Fruit fly (Drosophila melanogaster) whole organism, embryonic: Measurements from ENCODE around the gene Pde11.

Source experiments
- Asciz ChIP-seq: fragments of 200-800 bp; sonication (Bioruptor generic); optimal IDR thresholded peaks from 2 replicates; lab custom pipeline; 2017; ENCODE audit warnings: missing biosample characterization, mild to moderate bottlenecking, missing genetic modification characterization, missing genetic modification reagents
- CG1024 ChIP-seq: fragments of 200-800 bp; sonication (Bioruptor generic); IDR thresholded peaks from 2 replicates; pipeline ENCODE4 v1.3.6; 2022; ENCODE audit warnings: missing biosample characterization, missing genetic modification characterization
- CG11560 ChIP-seq: fragments of 200-800 bp; sonication (Bioruptor generic); IDR thresholded peaks from 3 replicates; pipeline ENCODE4 v1.3.6; 2022; ENCODE audit warnings: missing biosample characterization, missing genetic modification characterization
- CG11695 ChIP-seq: fragments of 200-800 bp; sonication (Bioruptor generic); IDR thresholded peaks from 3 replicates; pipeline ENCODE4 v1.3.6; 2022; ENCODE audit warnings: missing biosample characterization, missing genetic modification characterization
- CG12299 ChIP-seq: fragments of 200-800 bp; sonication (Bioruptor generic); optimal IDR thresholded peaks from 2 replicates; lab custom pipeline; 2018; ENCODE audit warnings: missing biosample characterization, mild to moderate bottlenecking, missing genetic modification characterization
- CG13894 ChIP-seq: fragments of 200-800 bp; sonication (Bioruptor generic); optimal IDR thresholded peaks from 3 replicates; lab custom pipeline; 2018; ENCODE audit warnings: missing biosample characterization, mild to moderate bottlenecking, missing genetic modification characterization, moderate library complexity
- CG15011 ChIP-seq: fragments of 200-800 bp; sonication (Bioruptor generic); optimal IDR thresholded peaks from 3 replicates; lab custom pipeline; 2018; ENCODE audit warnings: missing biosample characterization, mild to moderate bottlenecking, missing genetic modification characterization
- CG1529 ChIP-seq: fragments of 200-800 bp; sonication (Bioruptor generic); optimal IDR thresholded peaks from 3 replicates; lab custom pipeline; 2018; ENCODE audit warnings: missing biosample characterization, missing genetic modification characterization
- CG1603 ChIP-seq: fragments of 200-800 bp; sonication (Bioruptor generic); optimal IDR thresholded peaks from 2 replicates; lab custom pipeline; 2019; ENCODE audit warnings: missing biosample characterization, mild to moderate bottlenecking, missing genetic modification characterization, moderate library complexity
- CG16813 ChIP-seq: fragments of 200-800 bp; sonication (Bioruptor generic); IDR thresholded peaks from 3 replicates; pipeline ENCODE4 v1.3.6; 2022; ENCODE audit warnings: missing biosample characterization, missing genetic modification characterization; ENCODE audit not compliant: partially characterized antibody
- CG17361 ChIP-seq: fragments of 200-800 bp; sonication (Bioruptor generic); IDR thresholded peaks from 3 replicates; pipeline ENCODE4 v1.3.6; 2022; ENCODE audit warnings: missing biosample characterization, missing genetic modification characterization
- CG4328 ChIP-seq: fragments of 200-800 bp; sonication (Bioruptor generic); optimal IDR thresholded peaks from 3 replicates; lab custom pipeline; 2017; ENCODE audit warnings: missing biosample characterization, missing genetic modification reagents, missing genetic modification characterization
- CG9727 ChIP-seq: fragments of 200-800 bp; sonication (Bioruptor generic); optimal IDR thresholded peaks from 3 replicates; lab custom pipeline; 2017; ENCODE audit warnings: missing biosample characterization, mild to moderate bottlenecking, missing genetic modification characterization
- CG9817 ChIP-seq: fragments of 200-800 bp; sonication (Bioruptor generic); optimal IDR thresholded peaks from 2 replicates; lab custom pipeline; 2018; ENCODE audit warnings: missing biosample characterization, mild to moderate bottlenecking, missing genetic modification characterization, moderate library complexity
- Dp ChIP-seq: fragments of 200-800 bp; sonication (Bioruptor generic); optimal IDR thresholded peaks from 2 replicates; lab custom pipeline; 2018; ENCODE audit warnings: missing biosample characterization, mild to moderate bottlenecking, missing genetic modification characterization, moderate library complexity
- Gug ChIP-seq: fragments of 200-800 bp; sonication (Bioruptor generic); IDR thresholded peaks from 4 replicates; pipeline ENCODE4 v1.3.6; 2022; ENCODE audit warnings: missing biosample characterization, missing genetic modification characterization
- Hand ChIP-seq: fragments of 200-800 bp; sonication (Bioruptor generic); optimal IDR thresholded peaks from 2 replicates; lab custom pipeline; 2017; ENCODE audit warnings: mild to moderate bottlenecking, missing biosample characterization, missing genetic modification reagents, missing genetic modification characterization
- Hmr ChIP-seq: fragments of 200-800 bp; sonication (Bioruptor generic); optimal IDR thresholded peaks from 3 replicates; lab custom pipeline; 2017; ENCODE audit warnings: mild to moderate bottlenecking, missing biosample characterization, missing genetic modification reagents, missing genetic modification characterization
- Hsf ChIP-seq: fragments of 200-800 bp; sonication (Bioruptor generic); optimal IDR thresholded peaks from 3 replicates; lab custom pipeline; 2016; ENCODE audit warnings: missing biosample characterization, missing genetic modification characterization
- Mes4 ChIP-seq: fragments of 200-800 bp; sonication (Bioruptor generic); optimal IDR thresholded peaks from 2 replicates; lab custom pipeline; 2016; ENCODE audit warnings: missing biosample characterization, missing genetic modification characterization
- NFAT ChIP-seq: fragments of 200-800 bp; sonication (Bioruptor generic); IDR thresholded peaks from 2 replicates; pipeline ENCODE4 v1.3.6; 2022; ENCODE audit warnings: missing biosample characterization, missing genetic modification characterization
- Oli ChIP-seq: fragments of 200-800 bp; sonication (Bioruptor generic); optimal IDR thresholded peaks from 2 replicates; lab custom pipeline; 2018; ENCODE audit warnings: missing biosample characterization, mild to moderate bottlenecking, missing genetic modification characterization, moderate library complexity
- Poxn ChIP-seq: fragments of 200-800 bp; sonication (Bioruptor generic); IDR thresholded peaks from 2 replicates; pipeline ENCODE4 v1.3.6; 2022; ENCODE audit warnings: missing biosample characterization, missing genetic modification characterization
- Ptx1 ChIP-seq: fragments of 200-800 bp; sonication (Bioruptor generic); IDR thresholded peaks from 2 replicates; pipeline ENCODE4 v1.3.6; 2022; ENCODE audit warnings: missing biosample characterization, missing genetic modification characterization
- Stat92E ChIP-seq, 3 experiments: fragments of >200 bp in 2 of 3; fragments of 200-800 bp in 1 of 3; sonication (Bioruptor generic) in 1 of 3; optimal IDR thresholded peaks; 2 replicates each; lab custom pipeline; 2017 to 2019; ENCODE audit warnings: missing biosample characterization in 3 of 3, missing genetic modification characterization in 3 of 3, mild to moderate bottlenecking in 1 of 3, moderate library complexity in 1 of 3
- ap ChIP-seq: fragments of 200-800 bp; sonication (Bioruptor generic); IDR thresholded peaks from 2 replicates; pipeline ENCODE4 v1.3.6; 2022; ENCODE audit warnings: missing biosample characterization, missing genetic modification characterization
- ara ChIP-seq: fragments of 200-800 bp; sonication (Bioruptor generic); IDR thresholded peaks from 2 replicates; pipeline ENCODE4 v1.3.6; 2022; ENCODE audit warnings: missing biosample characterization, missing genetic modification characterization
- cas ChIP-seq: fragments of 200-800 bp; sonication (Bioruptor generic); IDR thresholded peaks from 2 replicates; pipeline ENCODE4 v1.3.6; 2022; ENCODE audit warnings: missing biosample characterization, missing genetic modification characterization
- chm ChIP-seq: fragments of 200-800 bp; sonication (Bioruptor generic); IDR thresholded peaks from 2 replicates; pipeline ENCODE4 v1.3.6; 2022; ENCODE audit warnings: missing biosample characterization, missing genetic modification characterization
- crp ChIP-seq, 2 experiments: fragments of 200-800 bp; sonication (Bioruptor generic); optimal IDR thresholded peaks; 2 replicates in 1 of 2; 3 replicates in 1 of 2; lab custom pipeline; 2017; ENCODE audit warnings: missing biosample characterization in 2 of 2, missing genetic modification characterization in 2 of 2, mild to moderate bottlenecking in 1 of 2, moderate library complexity in 1 of 2
- cwo ChIP-seq: fragments of 200-800 bp; sonication (Bioruptor generic); optimal IDR thresholded peaks from 3 replicates; lab custom pipeline; 2017; ENCODE audit warnings: missing biosample characterization, missing genetic modification characterization, mild to moderate bottlenecking, moderate library complexity, missing genetic modification reagents
- dmrt99B ChIP-seq: fragments of 200-800 bp; sonication (Bioruptor generic); optimal IDR thresholded peaks from 2 replicates; lab custom pipeline; 2018; ENCODE audit warnings: missing biosample characterization, mild to moderate bottlenecking, missing genetic modification characterization, moderate library complexity
- eve ChIP-seq, 2 experiments: fragments of >200 bp; optimal IDR thresholded peaks; 2 replicates each; lab custom pipeline; 2017; ENCODE audit warnings: missing biosample characterization in 2 of 2, missing genetic modification characterization in 2 of 2
- gsb ChIP-seq: fragments of 200-800 bp; sonication (Bioruptor generic); IDR thresholded peaks from 2 replicates; pipeline ENCODE4 v1.3.6; 2022; ENCODE audit warnings: missing biosample characterization, missing genetic modification characterization
- hbn ChIP-seq: fragments of 200-800 bp; sonication (Bioruptor generic); IDR thresholded peaks from 2 replicates; pipeline ENCODE4 v1.3.6; 2022; ENCODE audit warnings: missing biosample characterization, missing genetic modification characterization; ENCODE audit not compliant: partially characterized antibody
- hth ChIP-seq: fragments of >200 bp; optimal IDR thresholded peaks from 2 replicates; lab custom pipeline; 2017; ENCODE audit warnings: inconsistent platforms
- jigr1 ChIP-seq: fragments of 200-800 bp; sonication (Bioruptor generic); IDR thresholded peaks from 3 replicates; pipeline ENCODE4 v1.3.6; 2022; ENCODE audit warnings: missing biosample characterization, missing genetic modification characterization
- kah ChIP-seq: fragments of 200-800 bp; sonication (Bioruptor generic); optimal IDR thresholded peaks from 2 replicates; lab custom pipeline; 2018; ENCODE audit warnings: missing biosample characterization, mild to moderate bottlenecking, missing genetic modification characterization
- onecut ChIP-seq: fragments of 200-800 bp; sonication (Bioruptor generic); IDR thresholded peaks from 2 replicates; pipeline ENCODE4 v1.3.6; 2022; ENCODE audit warnings: missing biosample characterization, missing genetic modification characterization
- pnt ChIP-seq: fragments of 200-800 bp; sonication (Bioruptor generic); optimal IDR thresholded peaks from 3 replicates; lab custom pipeline; 2016; ENCODE audit warnings: missing biosample characterization, missing genetic modification characterization
- pzg ChIP-seq: fragments of 200-800 bp; sonication (Bioruptor generic); optimal IDR thresholded peaks from 3 replicates; lab custom pipeline; 2018; ENCODE audit warnings: missing biosample characterization, mild to moderate bottlenecking, missing genetic modification characterization, moderate library complexity
- sc ChIP-seq, 3 experiments: fragments of >200 bp in 2 of 3; fragments of 200-800 bp in 1 of 3; sonication (Bioruptor generic) in 1 of 3; optimal IDR thresholded peaks; 2 replicates in 2 of 3; 3 replicates in 1 of 3; lab custom pipeline; 2017; ENCODE audit warnings: mild to moderate bottlenecking in 1 of 3, missing biosample characterization in 1 of 3, missing genetic modification characterization in 1 of 3, missing genetic modification reagents in 1 of 3
- seq ChIP-seq: fragments of 200-800 bp; sonication (Bioruptor generic); IDR thresholded peaks from 2 replicates; pipeline ENCODE4 v1.3.6; 2022; ENCODE audit warnings: missing biosample characterization, missing genetic modification characterization
- twi ChIP-seq: fragments of 200-800 bp; optimal IDR thresholded peaks from 2 replicates; lab custom pipeline; 2019; ENCODE audit warnings: missing biosample characterization, mild to moderate bottlenecking, missing genetic modification characterization, moderate library complexity
- wek ChIP-seq: fragments of 200-800 bp; sonication (Bioruptor generic); optimal IDR thresholded peaks from 3 replicates; lab custom pipeline; 2018; ENCODE audit warnings: missing biosample characterization, mild to moderate bottlenecking, missing genetic modification characterization, moderate library complexity
- z ChIP-seq: fragments of 200-800 bp; sonication (Bioruptor generic); IDR thresholded peaks from 3 replicates; pipeline ENCODE4 v1.3.6; 2022; ENCODE audit warnings: missing biosample characterization, missing genetic modification characterization
- zen ChIP-seq: fragments of 200-800 bp; sonication (Bioruptor generic); optimal IDR thresholded peaks from 3 replicates; lab custom pipeline; 2018; ENCODE audit warnings: missing biosample characterization, mild to moderate bottlenecking, missing genetic modification characterization, moderate library complexity
- zfh1 ChIP-seq: fragments of 200-800 bp; sonication (Bioruptor generic); IDR thresholded peaks from 3 replicates; pipeline ENCODE4 v1.3.6; 2022; ENCODE audit warnings: missing biosample characterization, missing genetic modification characterization

Pde11 gene

dm6 chr2L:18566235-18567158, 23.6 kb downstream of the Pde11 start (continued):
- TF ChIP-seq eve (GFP tag; optimal IDR thresholded peaks at IDR 0.05; lab: Kevin White, UChicago): no peak
- TF ChIP-seq Hsf (GFP tag; lab: Kevin White, UChicago): peak; percentile 26
- TF ChIP-seq CG12299 (tag; lab: Kevin White, UChicago): no peak
- TF ChIP-seq CG1024 (GFP tag; lab: Robert Waterston, UW): no peak
- no peak for TF ChIP-seq zen (tag; lab: Kevin White, UChicago)
- no peak for TF ChIP-seq CG1603 (tag; lab: Kevin White, UChicago)
- no peak for TF ChIP-seq CG9817 (tag; lab: Kevin White, UChicago)
- no peak for TF ChIP-seq CG11695
- TF ChIP-seq kah (GFP tag; lab: Kevin White, UChicago): no peak
- peak; percentile 8 for TF ChIP-seq CG1529
- TF ChIP-seq crp (GFP tag; optimal IDR thresholded peaks at IDR 0.05; lab: Kevin White, UChicago): no peak
- TF ChIP-seq Gug (GFP tag; lab: Robert Waterston, UW): peak; percentile 28; the same call in 1 of the 4 replicates
- no peak for TF ChIP-seq hth (lab: Kevin White, UChicago)
- no peak for TF ChIP-seq chm (GFP tag; lab: Robert Waterston, UW)
- TF ChIP-seq zfh1 (GFP tag; lab: Robert Waterston, UW): peak; percentile 20; the same call in 1 of the 3 replicates
- TF ChIP-seq z: no peak
- no peak for TF ChIP-seq Asciz (GFP tag; lab: Kevin White, UChicago)
- TF ChIP-seq CG17361 (GFP tag; lab: Robert Waterston, UW): peak; percentile 48; the same call in 2 of the 3 replicates
- no peak for TF ChIP-seq pnt
- TF ChIP-seq Hand (GFP tag; lab: Kevin White, UChicago): no peak
- TF ChIP-seq ara (GFP tag; lab: Robert Waterston, UW): no peak; the same call in 1 of the 2 replicates
- no peak for TF ChIP-seq Mes4 (GFP tag; lab: Kevin White, UChicago)
- no peak for TF ChIP-seq CG4328 (GFP tag; lab: Kevin White, UChicago)
- no peak for TF ChIP-seq cas (GFP tag; lab: Robert Waterston, UW)
- no peak for TF ChIP-seq seq (GFP tag; lab: Robert Waterston, UW)
- TF ChIP-seq dmrt99B (tag; lab: Kevin White, UChicago): peak; percentile 18
- peak; percentile 39; the same call in 1 of the 3 replicates for TF ChIP-seq CG16813 (GFP tag; lab: Robert Waterston, UW)
- no peak for TF ChIP-seq hbn (GFP tag; lab: Robert Waterston, UW)
- TF ChIP-seq Stat92E (GFP tag; optimal IDR thresholded peaks at IDR 0.05; lab: Kevin White, UChicago): no peak
- no peak for TF ChIP-seq Ptx1 (GFP tag; lab: Robert Waterston, UW)
- TF ChIP-seq Hmr: peak; percentile 50
- no peak for TF ChIP-seq NFAT (GFP tag; lab: Robert Waterston, UW)
- no peak for TF ChIP-seq Dp (GFP tag; lab: Kevin White, UChicago)
- no peak for TF ChIP-seq Poxn
- TF ChIP-seq wek (GFP tag; lab: Kevin White, UChicago): no peak
- peak; percentile 56 for TF ChIP-seq twi (tag; lab: Kevin White, UChicago)
- no peak for TF ChIP-seq onecut
- TF ChIP-seq jigr1: no peak
- TF ChIP-seq cwo (GFP tag; lab: Kevin White, UChicago): peak; percentile 14
- no peak for TF ChIP-seq CG11560 (tag; lab: Robert Waterston, UW)
- TF ChIP-seq sc (optimal IDR thresholded peaks at IDR 0.05; lab: Kevin White, UChicago): no peak
- peak; percentile 20 for TF ChIP-seq sc (GFP tag; optimal IDR thresholded peaks at IDR 0.05; lab: Kevin White, UChicago)
- no peak for TF ChIP-seq CG13894
- peak; percentile 52 for TF ChIP-seq CG9727 (GFP tag; lab: Kevin White, UChicago)
- peak; percentile 31 for TF ChIP-seq CG15011 (GFP tag; lab: Kevin White, UChicago)
- TF ChIP-seq pzg: no peak
- peak; percentile 55 for TF ChIP-seq Oli (tag; lab: Kevin White, UChicago)
- no peak for TF ChIP-seq ap (GFP tag; lab: Robert Waterston, UW)
- no peak for TF ChIP-seq gsb (GFP tag; lab: Robert Waterston, UW)
